Worm (Caenorhabditis elegans) whole organism, young adult: ENCODE measurements around the gene Y39B6A.1.
A peak's percentile ranks its signal among the peaks of the same experiment; 100 is the strongest.

Experiments
- B0019.2 ChIP-seq: fragments of 200-800 bp; sonication (Bioruptor generic); conservative IDR thresholded peaks from 2 replicates; pipeline ENCODE4 v1.3.6; 2022; ENCODE audit warnings: missing genetic modification reagents, missing genetic modification characterization, missing compliant biosample characterization
- B0035.1 ChIP-seq: sonication (generic microtip); optimal IDR thresholded peaks from 2 replicates; lab custom pipeline; 2016; ENCODE audit warnings: missing genetic modification characterization, mild to moderate bottlenecking, missing compliant biosample characterization, missing genotype, missing genetic modification reagents
- B0261.1 ChIP-seq: sonication (generic microtip); optimal IDR thresholded peaks from 2 replicates; lab custom pipeline; 2016; ENCODE audit warnings: mild to moderate bottlenecking, missing genetic modification characterization, moderate library complexity, missing compliant biosample characterization
- C06A6.2 ChIP-seq: fragments of 200-800 bp; sonication (Bioruptor generic); conservative IDR thresholded peaks from 2 replicates; pipeline ENCODE4 v1.3.6; 2022; ENCODE audit warnings: missing genetic modification characterization, missing compliant biosample characterization
- F22D6.2 ChIP-seq: sonication (generic microtip); optimal IDR thresholded peaks from 2 replicates; lab custom pipeline; 2016; ENCODE audit warnings: mild to moderate bottlenecking, missing genetic modification characterization, missing compliant biosample characterization
- F33H1.4 ChIP-seq: fragments of 200-800 bp; sonication (Bioruptor generic); IDR thresholded peaks from 2 replicates; pipeline ENCODE4 v1.3.6; 2022; ENCODE audit warnings: missing genetic modification reagents, missing genetic modification characterization, missing compliant biosample characterization
- F49E8.2 ChIP-seq: sonication (generic microtip); optimal IDR thresholded peaks from 3 replicates; lab custom pipeline; 2017; ENCODE audit warnings: missing genetic modification characterization, mild to moderate bottlenecking, missing compliant biosample characterization, antibody characterized with exemption, moderate library complexity; ENCODE audit not compliant: insufficient read depth
- F52B5.7 ChIP-seq: sonication (generic microtip); optimal IDR thresholded peaks from 2 replicates; lab custom pipeline; 2016; ENCODE audit warnings: mild to moderate bottlenecking, missing genetic modification characterization, missing compliant biosample characterization
- F55B11.4 ChIP-seq: sonication (generic microtip); optimal IDR thresholded peaks from 2 replicates; lab custom pipeline; 2016; ENCODE audit warnings: missing compliant biosample characterization, missing genetic modification characterization, borderline replicate concordance; ENCODE audit not compliant: insufficient read depth
- K12H6.12 ChIP-seq: fragments of 200-800 bp; sonication (Bioruptor generic); optimal IDR thresholded peaks from 2 replicates; lab custom pipeline; 2018; ENCODE audit warnings: mild to moderate bottlenecking, missing genetic modification characterization, missing compliant biosample characterization
- Y67H2A.10 ChIP-seq: fragments of 200-800 bp; sonication (Bioruptor generic); conservative IDR thresholded peaks from 2 replicates; pipeline ENCODE4 v1.3.6; 2022; ENCODE audit warnings: missing genetic modification reagents, missing genetic modification characterization, missing compliant biosample characterization
- attf-6 ChIP-seq: fragments of 200-800 bp; sonication (Bioruptor generic); IDR thresholded peaks from 2 replicates; pipeline ENCODE4 v1.3.6; 2022; ENCODE audit warnings: missing genetic modification reagents, missing genetic modification characterization, missing compliant biosample characterization
- bed-1 ChIP-seq: fragments of 200-800 bp; sonication (Bioruptor generic); IDR thresholded peaks from 2 replicates; pipeline ENCODE4 v1.3.6; 2022; ENCODE audit warnings: missing genetic modification reagents, missing genetic modification characterization, missing compliant biosample characterization
- bed-2 ChIP-seq: fragments of 200-800 bp; sonication (Bioruptor generic); IDR thresholded peaks from 2 replicates; pipeline ENCODE4 v1.3.6; 2022; ENCODE audit warnings: missing genetic modification reagents, missing genetic modification characterization, missing compliant biosample characterization
- ceh-100 ChIP-seq: fragments of 200-800 bp; sonication (Bioruptor generic); IDR thresholded peaks from 2 replicates; pipeline ENCODE4 v1.3.6; 2022; ENCODE audit warnings: missing genetic modification reagents, missing genetic modification characterization, missing compliant biosample characterization
- ceh-27 ChIP-seq: fragments of 200-800 bp; sonication (Bioruptor generic); optimal IDR thresholded peaks from 2 replicates; lab custom pipeline; 2018; ENCODE audit warnings: mild to moderate bottlenecking, missing genetic modification characterization, moderate library complexity, missing compliant biosample characterization
- ceh-58 ChIP-seq: fragments of 200-800 bp; sonication (Bioruptor generic); IDR thresholded peaks from 2 replicates; pipeline ENCODE4 v1.3.6; 2022; ENCODE audit warnings: missing genetic modification characterization, missing compliant biosample characterization
- ceh-79 ChIP-seq: sonication (generic microtip); optimal IDR thresholded peaks from 2 replicates; lab custom pipeline; 2017; ENCODE audit warnings: mild to moderate bottlenecking, missing genetic modification characterization, missing compliant biosample characterization
- die-1 ChIP-seq: sonication (generic microtip); optimal IDR thresholded peaks from 2 replicates; lab custom pipeline; 2016; ENCODE audit warnings: missing genotype, mild to moderate bottlenecking, missing genetic modification characterization, missing compliant biosample characterization
- dpff-1 ChIP-seq: sonication (generic microtip); optimal IDR thresholded peaks from 2 replicates; lab custom pipeline; 2017; ENCODE audit warnings: mild to moderate bottlenecking, missing genetic modification characterization, missing compliant biosample characterization
- egrh-3 ChIP-seq: fragments of 200-800 bp; sonication (Bioruptor generic); IDR thresholded peaks from 2 replicates; pipeline ENCODE4 v1.3.6; 2022; ENCODE audit warnings: missing genetic modification reagents, missing genetic modification characterization, missing compliant biosample characterization
- fkh-3 ChIP-seq: sonication (generic microtip); optimal IDR thresholded peaks from 2 replicates; lab custom pipeline; 2016; ENCODE audit warnings: mild to moderate bottlenecking, missing genetic modification characterization, missing compliant biosample characterization
- hsf-1 ChIP-seq: fragments of 200-800 bp; sonication (Bioruptor generic); IDR thresholded peaks from 2 replicates; pipeline ENCODE4 v1.3.6; 2022; ENCODE audit warnings: missing genetic modification reagents, missing genetic modification characterization, missing compliant biosample characterization
- let-526 ChIP-seq: fragments of 200-800 bp; sonication (Bioruptor generic); IDR thresholded peaks from 2 replicates; pipeline ENCODE4 v1.3.6; 2022; ENCODE audit warnings: missing genetic modification reagents, missing genetic modification characterization, missing compliant biosample characterization
- let-607 ChIP-seq, 2 experiments: fragments of 200-800 bp in 1 of 2; sonication (Bioruptor generic) in 1 of 2; sonication (generic microtip) in 1 of 2; optimal IDR thresholded peaks; 2 replicates each; lab custom pipeline; 2016 to 2018; ENCODE audit warnings: mild to moderate bottlenecking in 2 of 2, missing compliant biosample characterization in 2 of 2, missing genetic modification characterization in 2 of 2, moderate library complexity in 2 of 2, missing genotype in 1 of 2
- lir-1 ChIP-seq: fragments of 200-800 bp; sonication (Bioruptor generic); conservative IDR thresholded peaks from 2 replicates; pipeline ENCODE4 v1.3.6; 2022; ENCODE audit warnings: missing genetic modification reagents, missing genetic modification characterization, missing compliant biosample characterization
- lsl-1 ChIP-seq: fragments of 200-800 bp; sonication (Bioruptor generic); optimal IDR thresholded peaks from 2 replicates; lab custom pipeline; 2018; ENCODE audit warnings: mild to moderate bottlenecking, missing genetic modification characterization, moderate library complexity, missing compliant biosample characterization
- madf-10 ChIP-seq: sonication (generic microtip); optimal IDR thresholded peaks from 2 replicates; lab custom pipeline; 2016; ENCODE audit warnings: mild to moderate bottlenecking, missing genetic modification characterization, missing compliant biosample characterization
- mel-28 ChIP-seq: sonication (generic microtip); optimal IDR thresholded peaks from 2 replicates; lab custom pipeline; 2016; ENCODE audit warnings: borderline replicate concordance, mild to moderate bottlenecking, missing genetic modification characterization, missing compliant biosample characterization
- mes-4 ChIP-seq: sonication (generic microtip); optimal IDR thresholded peaks from 2 replicates; lab custom pipeline; 2016; ENCODE audit warnings: missing genotype, missing genetic modification characterization, missing compliant biosample characterization
- mxl-1 ChIP-seq: sonication (generic microtip); optimal IDR thresholded peaks from 2 replicates; lab custom pipeline; 2016; ENCODE audit warnings: missing genetic modification characterization, missing compliant biosample characterization
- nfya-1 ChIP-seq: sonication (generic microtip); optimal IDR thresholded peaks from 2 replicates; lab custom pipeline; 2017; ENCODE audit warnings: antibody characterized with exemption, missing compliant biosample characterization, missing genetic modification characterization, borderline replicate concordance; ENCODE audit not compliant: insufficient read depth
- pbrm-1 ChIP-seq: fragments of 200-800 bp; sonication (Bioruptor generic); IDR thresholded peaks from 2 replicates; pipeline ENCODE4 v1.3.6; 2022; ENCODE audit warnings: missing genetic modification reagents, missing genetic modification characterization, missing compliant biosample characterization
- snpc-4 ChIP-seq, 5 experiments: fragments of 150-350 bp in 1 of 5; sonication (generic microtip) in 4 of 5; optimal IDR thresholded peaks; 2 replicates each; lab custom pipeline; 2014 to 2018; ENCODE audit warnings: missing genetic modification characterization in 5 of 5, missing biosample characterization in 3 of 5, antibody characterized with exemption in 2 of 5, mild to moderate bottlenecking in 2 of 5, missing compliant biosample characterization in 2 of 5, missing genotype in 2 of 5, moderate library complexity in 2 of 5, missing genetic modification reagents in 1 of 5
- tbx-9 ChIP-seq: sonication (generic microtip); optimal IDR thresholded peaks from 2 replicates; lab custom pipeline; 2016; ENCODE audit warnings: borderline replicate concordance, missing genetic modification characterization, inconsistent platforms, missing compliant biosample characterization
- zfh-2 ChIP-seq: fragments of 200-800 bp; sonication (Bioruptor generic); conservative IDR thresholded peaks from 2 replicates; pipeline ENCODE4 v1.3.6; 2022; ENCODE audit warnings: missing genetic modification reagents, missing genetic modification characterization, missing compliant biosample characterization
- ztf-18 ChIP-seq: sonication (generic microtip); optimal IDR thresholded peaks from 2 replicates; lab custom pipeline; 2016; ENCODE audit warnings: missing genotype, mild to moderate bottlenecking, missing genetic modification characterization, missing compliant biosample characterization
- ztf-25 ChIP-seq: fragments of 200-800 bp; sonication (Bioruptor generic); IDR thresholded peaks from 2 replicates; pipeline ENCODE4 v1.3.6; 2022; ENCODE audit warnings: missing genetic modification reagents, missing genetic modification characterization, missing compliant biosample characterization
- ztf-26 ChIP-seq: sonication (generic microtip); optimal IDR thresholded peaks from 2 replicates; lab custom pipeline; 2017; ENCODE audit warnings: missing genetic modification characterization, missing compliant biosample characterization
- ztf-6 ChIP-seq: fragments of 200-800 bp; sonication (Bioruptor generic); IDR thresholded peaks from 2 replicates; pipeline ENCODE4 v1.3.6; 2022; ENCODE audit warnings: missing genetic modification reagents, missing genetic modification characterization, missing compliant biosample characterization

Y39B6A.1 gene

DNA sequence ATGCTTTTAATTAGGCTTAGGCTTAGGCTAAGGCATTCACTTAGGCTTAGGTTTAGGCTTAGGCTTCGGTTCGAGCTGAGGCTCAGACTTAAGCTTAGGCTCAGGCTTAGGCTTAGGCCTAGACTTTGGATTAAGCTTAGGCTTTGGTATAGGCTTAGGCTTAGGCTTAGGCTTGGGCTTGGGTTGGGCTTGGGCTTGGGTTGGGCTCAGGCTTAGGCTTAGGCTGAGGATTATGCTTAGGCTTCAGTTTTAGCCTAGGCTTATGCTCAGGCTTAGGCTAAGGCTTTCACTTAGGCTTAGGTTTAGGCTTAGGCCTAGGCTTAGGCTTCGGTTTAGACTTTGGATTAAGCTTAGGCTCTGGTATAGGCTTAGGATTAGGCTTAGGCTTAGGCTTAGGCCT, 27.8 kb upstream of the Y39B6A.1 start:
- TF ChIP-seq let-607 (tag; optimal IDR thresholded peaks at IDR 0.05; lab: Kevin White, UChicago) (no peak), tbx-9 (no peak), B0035.1 (no peak), C06A6.2 (GFP tag; lab: Robert Waterston, UW) (no peak)

DNA sequence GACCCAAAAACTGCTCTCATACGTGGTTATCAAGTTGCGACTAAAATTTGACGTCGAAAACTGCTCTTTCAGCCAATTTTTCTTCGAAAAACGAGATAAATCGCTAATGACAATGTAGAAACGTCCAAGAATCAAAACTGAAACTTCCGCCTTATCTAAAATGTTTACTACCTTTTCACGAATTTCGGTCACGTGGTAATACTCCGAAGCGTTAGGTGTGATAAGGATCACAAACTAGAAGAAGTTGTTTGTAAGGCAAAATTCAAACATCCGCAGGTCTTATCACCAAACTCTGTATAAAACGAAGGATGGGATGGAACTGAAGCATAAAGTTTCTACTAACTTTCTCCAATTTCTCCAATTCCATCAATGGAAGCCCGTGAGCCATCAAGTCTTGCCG, 27.0 kb upstream of the Y39B6A.1 start, which contains the start of gene sqst-3:
Gene sqst-3 (plus strand): TSS at position 370 of the 400 bp plus-strand sequence.
- TF ChIP-seq fkh-3 (tag; lab: Kevin White, UChicago): no peak
- TF ChIP-seq zfh-2 (GFP tag; lab: Robert Waterston, UW): no peak
- TF ChIP-seq ceh-58 (GFP tag; lab: Robert Waterston, UW): no peak
- no peak for TF ChIP-seq ztf-6 (GFP tag; lab: Robert Waterston, UW)
- no peak for TF ChIP-seq K12H6.12 (tag; lab: Kevin White, UChicago)
- no peak for TF ChIP-seq bed-1 (GFP tag; lab: Robert Waterston, UW)
- TF ChIP-seq Y67H2A.10 (GFP tag; lab: Robert Waterston, UW): no peak
- TF ChIP-seq B0261.1: no peak
- TF ChIP-seq F55B11.4 (tag; lab: Kevin White, UChicago): no peak

DNA sequence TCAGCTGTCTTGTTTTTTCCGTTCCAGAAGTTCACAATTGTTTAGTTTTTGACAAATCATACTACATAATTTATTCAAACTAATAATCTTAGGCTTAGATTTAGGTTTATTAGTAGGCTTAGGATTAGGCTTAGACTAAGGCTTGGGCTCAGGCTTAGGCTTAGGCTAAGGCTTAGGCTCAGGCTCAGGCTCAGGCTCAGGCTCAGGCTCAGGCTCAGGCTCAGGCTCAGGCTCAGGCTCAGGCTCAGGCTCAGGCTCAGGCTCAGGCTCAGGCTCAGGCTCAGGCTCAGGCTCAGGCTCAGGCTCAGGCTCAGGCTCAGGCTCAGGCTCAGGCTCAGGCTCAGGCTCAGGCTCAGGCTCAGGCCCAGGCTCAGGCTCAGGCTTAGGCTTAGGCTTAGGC, 25.6 kb upstream of the Y39B6A.1 start:
- TF ChIP-seq zfh-2 (GFP tag; lab: Robert Waterston, UW) (peak; percentile 39; the same call in 1 of the 2 replicates), egrh-3 (GFP tag; lab: Robert Waterston, UW) (peak; percentile 95)

DNA sequence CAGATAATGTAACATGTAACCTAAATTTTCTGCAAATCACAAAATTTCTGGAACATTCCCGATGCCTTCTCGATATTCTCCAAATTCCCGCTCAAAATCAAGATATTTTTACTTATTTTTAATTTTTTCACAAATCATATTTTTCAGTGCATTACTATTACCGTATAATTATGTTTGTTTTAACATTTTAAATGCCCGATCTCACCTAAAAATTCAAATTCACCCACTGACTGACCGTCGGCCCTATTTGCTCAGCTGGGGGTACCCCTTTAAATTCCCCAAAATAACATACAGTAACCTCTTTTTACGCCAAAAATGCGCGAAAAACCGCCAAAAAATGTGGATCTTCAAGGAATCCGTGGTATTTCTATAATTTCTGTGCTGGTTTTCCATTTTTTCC, 14.3 kb upstream of the Y39B6A.1 start, which contains the start of gene oac-49:
Gene oac-49 (plus strand): TSS at position 301 of the 400 bp plus-strand sequence.
- TF ChIP-seq nfya-1 (no peak), F52B5.7 (tag; lab: Kevin White, UChicago) (no peak), F33H1.4 (GFP tag; lab: Robert Waterston, UW) (no peak), dpff-1 (tag; lab: Kevin White, UChicago) (no peak), attf-6 (GFP tag; lab: Robert Waterston, UW) (no peak), ceh-79 (tag; lab: Kevin White, UChicago) (no peak), egrh-3 (GFP tag; lab: Robert Waterston, UW) (no peak), pbrm-1 (no peak), let-526 (GFP tag; lab: Robert Waterston, UW) (no peak), F49E8.2 (tag; lab: Kevin White, UChicago) (no peak), B0019.2 (GFP tag; lab: Robert Waterston, UW) (no peak), zfh-2 (GFP tag; lab: Robert Waterston, UW) (no peak), ztf-25 (GFP tag; lab: Robert Waterston, UW) (no peak), mel-28 (tag; lab: Kevin White, UChicago) (no peak)

DNA sequence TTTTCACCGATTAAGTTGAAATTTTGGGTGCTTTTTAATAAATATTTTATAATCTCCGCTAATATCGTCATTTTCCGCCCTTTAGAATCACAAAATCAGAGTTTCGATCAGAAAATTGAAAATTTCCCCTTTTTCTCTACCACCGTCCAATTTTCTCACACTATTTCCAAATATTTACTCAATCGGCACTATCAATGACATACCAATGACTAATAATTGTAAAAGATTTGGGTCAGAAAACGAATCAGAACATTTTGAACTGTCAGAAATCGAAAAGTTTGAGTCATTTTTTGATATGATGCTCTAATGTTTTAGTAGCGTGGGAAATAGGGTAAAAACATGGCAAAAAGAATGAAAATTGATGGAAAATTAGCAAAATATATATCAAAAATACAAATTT, 13.7 kb upstream of the Y39B6A.1 start, which contains the start of gene srr-2:
Gene srr-2 (minus strand): TSS at position 73 of the 400 bp plus-strand sequence.
- TF ChIP-seq hsf-1 (no peak), ztf-18 (tag; lab: Kevin White, UChicago) (no peak), ceh-100 (GFP tag; lab: Robert Waterston, UW) (no peak), die-1 (no peak), lir-1 (no peak), ztf-6 (GFP tag; lab: Robert Waterston, UW) (no peak), ceh-27 (GFP tag; lab: Kevin White, UChicago) (no peak), mes-4 (tag; lab: Kevin White, UChicago) (no peak), madf-10 (no peak), F22D6.2 (tag; lab: Kevin White, UChicago) (no peak), lsl-1 (no peak), ztf-26 (no peak), tbx-9 (no peak), mxl-1 (tag; lab: Kevin White, UChicago) (no peak), snpc-4 (GFP tag; optimal IDR thresholded peaks at IDR 0.05; lab: Kevin White, UChicago) (no peak), snpc-4 (tag; optimal IDR thresholded peaks at IDR 0.05; lab: Kevin White, UChicago) (no peak), F52B5.7 (tag; lab: Kevin White, UChicago) (no peak), bed-2 (GFP tag; lab: Robert Waterston, UW) (no peak)
